Worm (Caenorhabditis elegans): Measurements from ENCODE around the gene sdc-3.

Gene sdc-3

DNA sequence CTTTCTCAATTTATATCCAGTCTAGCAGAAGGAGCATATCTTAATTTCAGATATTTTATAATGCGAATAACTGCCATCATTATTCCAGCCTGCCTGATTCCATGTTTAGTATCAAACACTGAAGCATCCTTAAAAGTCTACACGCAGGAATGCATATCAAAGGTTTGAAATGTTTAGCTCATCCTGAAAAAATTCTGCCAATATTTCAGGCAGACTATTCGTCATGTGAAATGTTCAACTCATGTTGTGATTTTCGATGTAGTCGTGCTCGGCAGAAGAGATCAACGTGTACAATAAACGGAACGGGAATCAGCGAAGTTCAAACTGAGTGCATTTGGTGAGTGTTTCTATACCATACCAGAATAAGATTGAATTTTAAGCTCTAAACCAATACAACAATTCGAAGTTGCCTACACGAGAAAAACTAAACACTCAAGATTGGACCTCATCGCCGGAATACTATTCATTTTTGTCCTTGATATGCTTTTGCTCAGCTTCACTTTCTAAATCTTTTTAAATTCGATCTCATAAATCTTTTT lies 48.5 kb downstream of the sdc-3 start, which contains the start of gene T01C3.11 (continued):
- TF ChIP-seq Y79H2A.3 (GFP tag; conservative IDR thresholded peaks at IDR 0.05), result no peak
- TF ChIP-seq pbrm-1 (GFP tag; IDR thresholded peaks at IDR 0.05), result peak; percentile 13; the same call in 1 of the 2 replicates
- TF ChIP-seq gei-17 (GFP tag; optimal IDR thresholded peaks at IDR 0.05), result no peak
- TF ChIP-seq nhr-27 (tag; optimal IDR thresholded peaks at IDR 0.05), result no peak
- TF ChIP-seq ztf-26 (tag; optimal IDR thresholded peaks at IDR 0.05), result no peak
- no peak for TF ChIP-seq F10E7.11 (tag; optimal IDR thresholded peaks at IDR 0.05)
- no peak for TF ChIP-seq dpff-1 (tag; optimal IDR thresholded peaks at IDR 0.05)
- TF ChIP-seq cebp-2 (GFP tag; IDR thresholded peaks at IDR 0.05), result no peak
- no peak for TF ChIP-seq ztf-6 (GFP tag; IDR thresholded peaks at IDR 0.05)
- no peak for TF ChIP-seq rpc-1 (optimal IDR thresholded peaks at IDR 0.05)
- no peak for TF ChIP-seq rpc-1 (tag; optimal IDR thresholded peaks at IDR 0.05)
- no peak for TF ChIP-seq xnd-1 (tag; optimal IDR thresholded peaks at IDR 0.05)
- no peak for TF ChIP-seq ztf-18 (tag; optimal IDR thresholded peaks at IDR 0.05)
- 0 out of 2 replicates have a peak, but pooled peaks have one; percentile 11 for TF ChIP-seq ceh-40 (GFP tag; IDR thresholded peaks at IDR 0.05)
- no peak for TF ChIP-seq attf-5 (GFP tag; optimal IDR thresholded peaks at IDR 0.05)
- TF ChIP-seq F37B4.10 (GFP tag; IDR thresholded peaks at IDR 0.05), result no peak
- TF ChIP-seq hsf-1 (GFP tag; IDR thresholded peaks at IDR 0.05), result peak; percentile 5; the same call in 1 of the 2 replicates
- peak; percentile 16 for TF ChIP-seq mes-4 (tag; optimal IDR thresholded peaks at IDR 0.05)
- no peak for TF ChIP-seq Y67H2A.10 (GFP tag; conservative IDR thresholded peaks at IDR 0.05)
- TF ChIP-seq rec-8 (tag; optimal IDR thresholded peaks at IDR 0.05), result no peak
- TF ChIP-seq egl-18 (GFP tag; IDR thresholded peaks at IDR 0.05), result no peak
- no peak for TF ChIP-seq unc-130 (GFP tag; optimal IDR thresholded peaks at IDR 0.05)
- TF ChIP-seq hlh-12 (tag; optimal IDR thresholded peaks at IDR 0.05), result no peak
- peak; percentile 50 for TF ChIP-seq snpc-3.4 (tag; optimal IDR thresholded peaks at IDR 0.05)
- no peak for TF ChIP-seq madf-10 (tag; optimal IDR thresholded peaks at IDR 0.05)
- no peak for TF ChIP-seq sptf-2 (GFP tag; optimal IDR thresholded peaks at IDR 0.05)
- TF ChIP-seq F49E8.2 (tag; optimal IDR thresholded peaks at IDR 0.05; ENCODE audit: insufficient read depth), result peak; percentile 68
- TF ChIP-seq madf-3 (GFP tag; IDR thresholded peaks at IDR 0.05), result peak; percentile 82; the same call in 1 of the 2 replicates
- TF ChIP-seq ekl-4 (GFP tag; IDR thresholded peaks at IDR 0.05), result peak; percentile 56; the same call in 1 of the 2 replicates
- TF ChIP-seq bed-1 (GFP tag; IDR thresholded peaks at IDR 0.05), result no peak
- no peak for TF ChIP-seq aptf-3 (GFP tag; IDR thresholded peaks at IDR 0.05)
- TF ChIP-seq athp-1 (tag; optimal IDR thresholded peaks at IDR 0.05), result peak; percentile 34
- TF ChIP-seq dpl-1 (GFP tag; optimal IDR thresholded peaks at IDR 0.05), result no peak
- TF ChIP-seq D2030.7 (GFP tag; IDR thresholded peaks at IDR 0.05), result no peak
- TF ChIP-seq let-607 (tag; optimal IDR thresholded peaks at IDR 0.05), result no peak
- no peak for TF ChIP-seq nhr-90 (tag; optimal IDR thresholded peaks at IDR 0.05)
- TF ChIP-seq bed-2 (GFP tag; IDR thresholded peaks at IDR 0.05), result no peak
- peak; percentile 25 for TF ChIP-seq lin-54 (GFP tag; optimal IDR thresholded peaks at IDR 0.05)
- TF ChIP-seq Y95B8A.8 (GFP tag; IDR thresholded peaks at IDR 0.05), result no peak
- TF ChIP-seq mel-28 (tag; optimal IDR thresholded peaks at IDR 0.05; ENCODE audit: borderline replicate concordance), result no peak
- no peak for TF ChIP-seq ama-1 (optimal IDR thresholded peaks at IDR 0.05)
- no peak for TF ChIP-seq ama-1 (GFP tag; optimal IDR thresholded peaks at IDR 0.05)
- TF ChIP-seq egl-44 (GFP tag; IDR thresholded peaks at IDR 0.05), result no peak
- no peak for TF ChIP-seq K11D2.4 (GFP tag; IDR thresholded peaks at IDR 0.05)
- TF ChIP-seq tbp1 (GFP tag; optimal IDR thresholded peaks at IDR 0.05), result peak; percentile 32
- TF ChIP-seq egrh-3 (GFP tag; IDR thresholded peaks at IDR 0.05), result no peak
- no peak for TF ChIP-seq atf-7 (tag; optimal IDR thresholded peaks at IDR 0.05)
- peak; percentile 84 for TF ChIP-seq hrde-1 (tag; optimal IDR thresholded peaks at IDR 0.05; ENCODE audit: borderline replicate concordance)
- TF ChIP-seq nfya-1 (tag; optimal IDR thresholded peaks at IDR 0.05; ENCODE audit: borderline replicate concordance, insufficient read depth), result no peak
